Worm (Caenorhabditis elegans) whole organism, L3 larva: ENCODE data around the gene Y38F2AR.12.
A peak's percentile ranks its signal among the peaks of the same experiment; 100 is the strongest.

ENCODE experiments used
- R02D3.7 ChIP-seq: fragments of 150-350 bp; optimal IDR thresholded peaks from 2 replicates; lab custom pipeline; 2014; ENCODE audit warnings: missing biosample characterization, missing genetic modification characterization
- ZK546.5 ChIP-seq: sonication (generic microtip); optimal IDR thresholded peaks from 2 replicates; lab custom pipeline; 2017; ENCODE audit warnings: missing biosample characterization, missing genetic modification characterization
- aly-2 ChIP-seq: fragments of 150-350 bp; optimal IDR thresholded peaks from 2 replicates; lab custom pipeline; 2014; ENCODE audit warnings: missing biosample characterization, missing genetic modification characterization
- ama-1 ChIP-seq: fragments of 150-350 bp; optimal IDR thresholded peaks from 2 replicates; lab custom pipeline; 2018
- ceh-16 ChIP-seq: sonication (generic microtip); optimal IDR thresholded peaks from 2 replicates; lab custom pipeline; 2017; ENCODE audit warnings: missing biosample characterization, missing genetic modification characterization
- ceh-28 ChIP-seq: fragments of 150-350 bp; optimal IDR thresholded peaks from 2 replicates; lab custom pipeline; 2014; ENCODE audit warnings: missing biosample characterization, missing genetic modification reagents, missing genetic modification characterization
- ceh-82 ChIP-seq: fragments of 150-350 bp; optimal IDR thresholded peaks from 2 replicates; lab custom pipeline; 2014; ENCODE audit warnings: missing biosample characterization, missing genetic modification characterization
- ceh-9 ChIP-seq: sonication (generic microtip); optimal IDR thresholded peaks from 2 replicates; lab custom pipeline; 2018; ENCODE audit warnings: missing biosample characterization, missing genetic modification characterization
- daf-12 ChIP-seq: fragments of 150-350 bp; optimal IDR thresholded peaks from 2 replicates; lab custom pipeline; 2014; ENCODE audit warnings: missing biosample characterization, missing genetic modification reagents, missing genetic modification characterization
- egl-5 ChIP-seq: fragments of 150-350 bp; optimal IDR thresholded peaks from 2 replicates; lab custom pipeline; 2017; ENCODE audit warnings: missing biosample characterization, missing genetic modification reagents, missing genetic modification characterization, inconsistent platforms
- elt-1 ChIP-seq: fragments of 150-350 bp; optimal IDR thresholded peaks from 2 replicates; lab custom pipeline; 2014; ENCODE audit warnings: missing biosample characterization, missing genetic modification characterization
- elt-2 ChIP-seq: sonication (generic microtip); optimal IDR thresholded peaks from 2 replicates; lab custom pipeline; 2016; ENCODE audit warnings: missing genetic modification reagents, mild to moderate bottlenecking, missing genetic modification characterization, missing compliant biosample characterization
- elt-3 ChIP-seq, 3 experiments: fragments of 150-350 bp in 1 of 3; sonication (generic microtip) in 2 of 3; optimal IDR thresholded peaks; 2 replicates in 2 of 3; 4 replicates in 1 of 3; lab custom pipeline; 2014 to 2017; ENCODE audit warnings: missing biosample characterization in 3 of 3, missing genetic modification characterization in 3 of 3
- eor-1 ChIP-seq, 2 experiments: fragments of 150-350 bp; optimal IDR thresholded peaks; 2 replicates each; lab custom pipeline; 2014 to 2018; ENCODE audit warnings: missing biosample characterization in 2 of 2, missing genetic modification characterization in 2 of 2
- fkh-10 ChIP-seq: sonication (generic microtip); optimal IDR thresholded peaks from 2 replicates; lab custom pipeline; 2017; ENCODE audit warnings: missing biosample characterization, missing genetic modification reagents, missing genetic modification characterization
- fkh-2 ChIP-seq: fragments of 150-350 bp; optimal IDR thresholded peaks from 2 replicates; lab custom pipeline; 2014; ENCODE audit warnings: missing biosample characterization, missing genetic modification reagents, missing genetic modification characterization
- fos-1 ChIP-seq: fragments of 150-350 bp; optimal IDR thresholded peaks from 2 replicates; lab custom pipeline; 2014; ENCODE audit warnings: missing biosample characterization, missing genetic modification characterization
- hmg-11 ChIP-seq: sonication (generic microtip); optimal IDR thresholded peaks from 2 replicates; lab custom pipeline; 2016; ENCODE audit warnings: missing genetic modification characterization, missing compliant biosample characterization
- jun-1 ChIP-seq: fragments of 150-350 bp; optimal IDR thresholded peaks from 2 replicates; lab custom pipeline; 2014; ENCODE audit warnings: missing biosample characterization, missing genetic modification reagents, missing genetic modification characterization
- lin-15B ChIP-seq: fragments of 150-350 bp; optimal IDR thresholded peaks from 2 replicates; lab custom pipeline; 2014; ENCODE audit warnings: missing biosample characterization, missing genetic modification characterization
- lin-39 ChIP-seq: fragments of 150-350 bp; optimal IDR thresholded peaks from 2 replicates; lab custom pipeline; 2018; ENCODE audit warnings: missing biosample characterization, missing genetic modification reagents, missing genetic modification characterization
- lsy-12 ChIP-seq: sonication (generic microtip); optimal IDR thresholded peaks from 2 replicates; lab custom pipeline; 2016; ENCODE audit warnings: mild to moderate bottlenecking, missing genetic modification characterization, missing compliant biosample characterization
- mdl-1 ChIP-seq: fragments of 150-350 bp; optimal IDR thresholded peaks from 2 replicates; lab custom pipeline; 2014; ENCODE audit warnings: missing biosample characterization, missing genetic modification characterization
- mml-1 ChIP-seq: fragments of 150-350 bp; sonication (generic microtip); optimal IDR thresholded peaks from 3 replicates; lab custom pipeline; 2014; ENCODE audit warnings: missing biosample characterization, missing genetic modification characterization
- nfya-1 ChIP-seq: sonication (generic microtip); optimal IDR thresholded peaks from 2 replicates; lab custom pipeline; 2017; ENCODE audit warnings: missing genetic modification characterization, mild to moderate bottlenecking, missing compliant biosample characterization, antibody characterized with exemption, moderate library complexity; ENCODE audit not compliant: insufficient read depth
- nhr-11 ChIP-seq: fragments of 150-350 bp; optimal IDR thresholded peaks from 2 replicates; lab custom pipeline; 2014; ENCODE audit warnings: missing biosample characterization, missing genetic modification characterization
- nhr-12 ChIP-seq: fragments of 150-350 bp; optimal IDR thresholded peaks from 2 replicates; lab custom pipeline; 2014; ENCODE audit warnings: missing biosample characterization, missing genetic modification characterization
- nhr-23 ChIP-seq: fragments of 150-350 bp; optimal IDR thresholded peaks from 2 replicates; lab custom pipeline; 2014; ENCODE audit warnings: missing biosample characterization, missing genetic modification reagents, missing genetic modification characterization
- nhr-237 ChIP-seq: fragments of 150-350 bp; optimal IDR thresholded peaks from 2 replicates; lab custom pipeline; 2014; ENCODE audit warnings: missing biosample characterization, missing genetic modification characterization
- nhr-25 ChIP-seq: sonication (generic microtip); optimal IDR thresholded peaks from 2 replicates; lab custom pipeline; 2017; ENCODE audit warnings: missing biosample characterization, missing genetic modification characterization
- nhr-28 ChIP-seq: fragments of 150-350 bp; optimal IDR thresholded peaks from 2 replicates; lab custom pipeline; 2014; ENCODE audit warnings: missing biosample characterization, missing genetic modification characterization
- nhr-43 ChIP-seq: sonication (generic microtip); optimal IDR thresholded peaks from 2 replicates; lab custom pipeline; 2016; ENCODE audit warnings: mild to moderate bottlenecking, missing genetic modification characterization, missing compliant biosample characterization; ENCODE audit not compliant: poor library complexity, severe bottlenecking
- nhr-67 ChIP-seq: fragments of 150-350 bp; optimal IDR thresholded peaks from 2 replicates; lab custom pipeline; 2014; ENCODE audit warnings: missing biosample characterization, missing genetic modification characterization
- nhr-76 ChIP-seq: fragments of 150-350 bp; sonication (generic microtip); optimal IDR thresholded peaks from 5 replicates; lab custom pipeline; 2014; ENCODE audit warnings: missing biosample characterization, missing genetic modification characterization
- nhr-77 ChIP-seq: fragments of 150-350 bp; optimal IDR thresholded peaks from 2 replicates; lab custom pipeline; 2014; ENCODE audit warnings: missing biosample characterization, missing genetic modification characterization
- pha-4 ChIP-seq: fragments of 150-350 bp; optimal IDR thresholded peaks from 2 replicates; lab custom pipeline; 2014; ENCODE audit warnings: missing biosample characterization, missing genetic modification reagents, missing genetic modification characterization
- pqm-1 ChIP-seq: fragments of 150-350 bp; optimal IDR thresholded peaks from 2 replicates; lab custom pipeline; 2017; ENCODE audit warnings: missing biosample characterization, missing genetic modification characterization, inconsistent platforms
- sea-2 ChIP-seq: fragments of 150-350 bp; sonication (generic microtip); optimal IDR thresholded peaks from 4 replicates; lab custom pipeline; 2014; ENCODE audit warnings: missing biosample characterization, missing genetic modification reagents, missing genetic modification characterization
- skn-1 ChIP-seq: fragments of 150-350 bp; optimal IDR thresholded peaks from 2 replicates; lab custom pipeline; 2014; ENCODE audit warnings: missing biosample characterization, missing genetic modification characterization
- snpc-4 ChIP-seq: fragments of 150-350 bp; optimal IDR thresholded peaks from 2 replicates; lab custom pipeline; 2014; ENCODE audit warnings: missing biosample characterization, missing genetic modification characterization
- tbx-2 ChIP-seq: sonication (generic microtip); optimal IDR thresholded peaks from 2 replicates; lab custom pipeline; 2016; ENCODE audit warnings: mild to moderate bottlenecking, missing genetic modification characterization, missing compliant biosample characterization
- unc-62 ChIP-seq: fragments of 150-350 bp; sonication (generic microtip); optimal IDR thresholded peaks from 4 replicates; lab custom pipeline; 2014; ENCODE audit warnings: missing biosample characterization, missing genetic modification reagents, missing genetic modification characterization
- zag-1 ChIP-seq: fragments of 150-350 bp; optimal IDR thresholded peaks from 2 replicates; lab custom pipeline; 2014; ENCODE audit warnings: missing biosample characterization, missing genetic modification characterization
- ztf-11 ChIP-seq: fragments of 150-350 bp; optimal IDR thresholded peaks from 2 replicates; lab custom pipeline; 2014; ENCODE audit warnings: missing biosample characterization, missing genetic modification characterization
- ztf-4 ChIP-seq: fragments of 150-350 bp; optimal IDR thresholded peaks from 2 replicates; lab custom pipeline; 2014; ENCODE audit warnings: missing biosample characterization, missing genetic modification characterization

Gene Y38F2AR.12

ce11 chrIV:2434366-2434765, 22.1 kb upstream of the Y38F2AR.12 start:
- TF ChIP-seq lin-39 (tag; lab: Kevin White, UChicago) (no peak), lsy-12 (tag; lab: Kevin White, UChicago) (no peak), jun-1 (tag; lab: Kevin White, UChicago) (no peak), tbx-2 (tag; lab: Kevin White, UChicago) (no peak), elt-1 (tag; lab: Kevin White, UChicago) (no peak), nhr-237 (no peak), lin-15B (no peak), fos-1 (no peak)

DNA sequence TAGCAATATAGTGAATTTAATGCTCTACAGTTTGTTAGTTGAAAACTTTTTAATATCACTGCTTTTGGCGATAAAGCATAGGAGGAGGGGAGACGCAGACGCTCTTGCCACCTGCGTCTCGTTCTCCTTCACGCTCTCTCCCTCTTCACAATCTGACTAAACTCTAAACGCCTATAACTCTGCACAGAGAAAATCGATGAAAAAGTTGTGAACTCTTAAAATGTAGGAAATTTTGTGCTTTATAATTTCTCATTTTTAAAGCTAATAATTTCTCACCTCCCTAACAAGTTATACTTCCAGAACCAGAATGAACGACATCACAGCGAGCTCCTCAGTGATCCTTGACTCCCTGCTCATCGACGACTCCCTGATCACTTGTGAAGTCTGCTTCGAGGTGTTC, 20.5 kb upstream of the Y38F2AR.12 start, which contains the start of gene C45G7.4:
C45G7.4 (plus strand) TSS at position 301 of the 400 bp plus-strand sequence.
- no peak for TF ChIP-seq fos-1
- no peak for TF ChIP-seq nhr-28 (tag; lab: Kevin White, UChicago)
- no peak for TF ChIP-seq nhr-11
- no peak for TF ChIP-seq ZK546.5 (tag; lab: Kevin White, UChicago)
- no peak for TF ChIP-seq nhr-237
- no peak for TF ChIP-seq skn-1 (tag; lab: Kevin White, UChicago)
- TF ChIP-seq lin-15B: no peak
- no peak for TF ChIP-seq egl-5
- TF ChIP-seq jun-1 (tag; lab: Kevin White, UChicago): no peak
- no peak for TF ChIP-seq ceh-28
- no peak for TF ChIP-seq nhr-43 (tag; lab: Kevin White, UChicago)
- no peak for TF ChIP-seq fkh-2 (tag; lab: Kevin White, UChicago)
- no peak for TF ChIP-seq nhr-23 (tag; lab: Kevin White, UChicago)
- no peak for TF ChIP-seq elt-1 (tag; lab: Kevin White, UChicago)

DNA sequence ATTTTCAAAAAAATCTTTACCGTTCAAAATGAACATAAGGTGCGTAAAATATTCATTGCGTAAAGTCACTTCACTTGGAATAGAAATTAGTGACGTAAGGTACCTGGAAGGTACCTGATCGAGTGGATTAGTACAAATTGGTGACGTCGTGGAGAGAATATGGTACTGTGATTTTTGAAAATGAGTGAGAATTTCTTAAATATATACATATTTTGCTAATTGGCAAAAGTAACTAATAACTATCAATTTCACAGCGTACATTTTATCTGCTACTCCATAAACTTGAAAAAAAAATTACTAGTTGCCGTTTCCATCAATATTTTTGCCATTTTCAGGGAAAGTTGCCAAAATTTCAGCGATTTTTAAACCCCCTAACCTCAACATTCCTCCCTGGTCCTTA, 4.5 kb upstream of the Y38F2AR.12 start:
- TF ChIP-seq skn-1 (tag; lab: Kevin White, UChicago): no peak
- TF ChIP-seq zag-1 (tag; lab: Kevin White, UChicago): no peak
- no peak for TF ChIP-seq nfya-1 (tag; lab: Kevin White, UChicago)

- no peak for TF ChIP-seq sea-2 (GFP tag; lab: Kevin White, UChicago)
- no peak for TF ChIP-seq nhr-237
- no peak for TF ChIP-seq nhr-77
- TF ChIP-seq nhr-76 (tag; lab: Kevin White, UChicago): no peak
- TF ChIP-seq nhr-23 (tag; lab: Kevin White, UChicago): peak; percentile 30
- TF ChIP-seq mml-1 (tag; lab: Kevin White, UChicago): no peak
- peak; percentile 26 for TF ChIP-seq nhr-11
- peak; percentile 58 for TF ChIP-seq pqm-1
- TF ChIP-seq aly-2: no peak
- peak; percentile 85 for TF ChIP-seq skn-1 (tag; lab: Kevin White, UChicago)
- TF ChIP-seq eor-1 (tag; optimal IDR thresholded peaks at IDR 0.05; lab: Kevin White, UChicago): no peak
- peak in 1 of 3 experiments; percentile 56 for TF ChIP-seq elt-3 (tag; optimal IDR thresholded peaks at IDR 0.05; lab: Kevin White, UChicago)
- TF ChIP-seq pha-4 (tag; lab: Kevin White, UChicago): peak; percentile 73
- TF ChIP-seq egl-5: peak; percentile 15
- TF ChIP-seq ceh-28: no peak
- TF ChIP-seq zag-1 (tag; lab: Kevin White, UChicago): no peak
- peak; percentile 57 for TF ChIP-seq ceh-82 (tag; lab: Kevin White, UChicago)
- no peak for TF ChIP-seq mdl-1 (tag; lab: Kevin White, UChicago)
- no peak for TF ChIP-seq ceh-9 (tag; lab: Kevin White, UChicago)
- no peak for TF ChIP-seq snpc-4 (tag; lab: Kevin White, UChicago)
- TF ChIP-seq ceh-16 (tag; lab: Kevin White, UChicago): no peak
- TF ChIP-seq fkh-2 (tag; lab: Kevin White, UChicago): no peak
- TF ChIP-seq tbx-2 (tag; lab: Kevin White, UChicago): peak; percentile 73
- TF ChIP-seq R02D3.7: peak; percentile 12
- peak; percentile 60 for TF ChIP-seq lsy-12 (tag; lab: Kevin White, UChicago)
- TF ChIP-seq ztf-11: no peak
- no peak for TF ChIP-seq nhr-28 (tag; lab: Kevin White, UChicago)
- peak; percentile 44 for TF ChIP-seq fos-1
- TF ChIP-seq lin-15B: peak; percentile 57
- peak; percentile 74 for TF ChIP-seq nhr-43 (tag; lab: Kevin White, UChicago)
- TF ChIP-seq nhr-12 (tag; lab: Kevin White, UChicago): no peak
- TF ChIP-seq hmg-11 (tag; lab: Kevin White, UChicago): peak; percentile 87
- no peak for TF ChIP-seq nhr-67 (tag; lab: Kevin White, UChicago)
- no peak for TF ChIP-seq daf-12 (tag; lab: Kevin White, UChicago)
- no peak for TF ChIP-seq ZK546.5 (tag; lab: Kevin White, UChicago)
- peak; percentile 46 for TF ChIP-seq elt-2 (tag; lab: Kevin White, UChicago)
- peak; percentile 19 for TF ChIP-seq fkh-10 (GFP tag; lab: Kevin White, UChicago)
- TF ChIP-seq nfya-1 (tag; lab: Kevin White, UChicago): peak; percentile 89
- no peak for TF ChIP-seq unc-62 (GFP tag; lab: Kevin White, UChicago)
- peak; percentile 66 for TF ChIP-seq nhr-25 (tag; lab: Kevin White, UChicago)
- peak; percentile 64 for TF ChIP-seq ama-1 (lab: Kevin White, UChicago)
- TF ChIP-seq lin-39 (tag; lab: Kevin White, UChicago): peak; percentile 93
- peak; percentile 10 for TF ChIP-seq elt-1 (tag; lab: Kevin White, UChicago)
- no peak for TF ChIP-seq ztf-4
Observed at ce11 chrIV:2408437-2408836, 3.8 kb downstream of the Y38F2AR.12 start.
